Fruit fly (Drosophila melanogaster) whole organism, embryonic: ENCODE data around the gene CG3349.
A peak's percentile ranks its signal among the peaks of the same experiment; 100 is the strongest.

Source experiments
- CG3407 ChIP-seq: fragments of 200-800 bp; sonication (Bioruptor generic); optimal IDR thresholded peaks from 2 replicates; lab custom pipeline; 2018; ENCODE audit warnings: missing biosample characterization, mild to moderate bottlenecking, missing genetic modification characterization
- D19A ChIP-seq: fragments of 200-800 bp; optimal IDR thresholded peaks from 3 replicates; lab custom pipeline; 2019; ENCODE audit warnings: missing biosample characterization, mild to moderate bottlenecking, missing genetic modification characterization, moderate library complexity
- Ptx1 ChIP-seq: fragments of 200-800 bp; sonication (Bioruptor generic); IDR thresholded peaks from 2 replicates; pipeline ENCODE4 v1.3.6; 2022; ENCODE audit warnings: missing biosample characterization, missing genetic modification characterization

dm6 chr3L:14986340-14986916 lies 7.0 kb downstream of the CG3349 start:
- no peak for TF ChIP-seq Ptx1
- TF ChIP-seq CG3407 = no peak
- TF ChIP-seq D19A (tag; lab: Kevin White, UChicago) = peak; percentile 22
